Fruit fly (Drosophila melanogaster): ENCODE measurements around the gene KdelR.

The KdelR gene

dm6 chr2L:10426534-10427048 is at the start of gene KdelR, which contains the start of gene SmB:
KdelR (plus strand) TSS chr2L:10426887.
SmB (minus strand) TSS chr2L:10426627.
- no peak for TF ChIP-seq noc (tag; optimal IDR thresholded peaks at IDR 0.05)

DNA sequence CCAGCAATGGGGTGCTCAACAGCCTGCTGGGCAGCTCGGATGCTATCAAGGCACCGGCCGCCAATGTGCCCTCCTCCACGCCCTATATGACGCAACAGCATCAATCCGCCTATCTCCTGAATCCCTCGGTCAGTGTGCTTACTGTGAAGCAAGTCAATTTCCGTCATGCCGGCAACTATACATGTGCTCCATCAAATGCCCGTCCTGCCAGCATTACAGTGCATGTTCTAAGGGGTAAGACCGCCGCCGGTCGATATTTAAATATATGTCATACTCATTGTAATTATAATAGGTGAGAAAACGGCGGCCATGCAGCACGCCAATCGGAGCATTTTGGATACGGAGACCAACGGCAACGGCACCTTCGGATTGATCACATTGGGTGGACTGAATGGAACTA is 48.1 kb upstream of the KdelR start:
- TF ChIP-seq noc (tag; optimal IDR thresholded peaks at IDR 0.05): no peak

DNA sequence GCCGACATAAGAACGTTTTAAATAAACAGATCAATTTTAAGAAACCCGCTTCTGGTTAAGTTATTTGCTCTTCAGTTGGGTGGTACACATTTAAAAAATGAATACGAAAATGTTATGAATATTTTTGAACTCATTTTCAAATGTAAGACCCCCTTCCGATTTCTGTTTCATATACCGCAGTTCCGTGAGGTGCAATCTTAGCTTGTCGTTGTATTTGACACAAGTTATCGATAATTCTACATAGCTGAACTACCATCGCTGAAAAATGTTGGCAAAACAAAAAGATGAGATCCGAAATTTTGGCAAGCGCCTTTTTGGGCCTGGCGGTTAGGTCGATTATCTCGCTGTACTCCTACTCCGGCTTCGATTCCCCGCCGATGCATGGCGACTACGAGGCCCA is 46.8 kb upstream of the KdelR start, which contains the start of gene gny:
Gene gny (plus strand): TSS at position 239 of the 400 bp plus-strand sequence.
- no peak for TF ChIP-seq noc (tag; optimal IDR thresholded peaks at IDR 0.05)

- TF ChIP-seq noc (tag; optimal IDR thresholded peaks at IDR 0.05): peak; percentile 97
Observed at dm6 chr2L:10381890-10382450, 44.7 kb upstream of the KdelR start, which contains the start of gene CG5096. CG5096 (plus strand) TSS chr2L:10382263.

DNA sequence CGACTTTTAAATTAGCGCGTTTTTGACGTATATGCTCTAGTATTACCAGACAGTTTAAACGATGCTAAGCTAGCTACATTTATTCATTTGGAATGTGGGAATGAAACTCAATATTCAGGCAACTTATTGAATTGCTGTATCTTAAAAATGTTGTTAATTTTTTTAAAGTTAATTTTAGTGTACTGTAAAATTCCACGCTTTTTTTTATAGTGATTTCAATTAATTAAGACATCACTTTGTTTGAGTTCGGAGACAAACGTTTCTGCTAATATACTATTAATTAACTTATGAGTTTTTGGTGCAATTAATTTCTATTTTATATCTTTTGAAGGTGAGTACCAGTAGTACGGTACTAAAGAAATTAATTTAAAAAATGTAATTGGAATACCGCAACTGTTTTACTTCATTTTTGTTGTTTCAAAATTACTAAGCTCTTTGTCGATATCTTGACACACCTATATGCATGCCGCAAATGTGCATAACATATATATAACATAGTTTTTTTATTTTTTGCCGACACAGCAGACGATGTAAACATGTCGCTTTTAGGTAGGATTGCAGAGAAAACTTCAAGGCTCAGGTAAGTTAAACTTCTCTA is 40.4 kb upstream of the KdelR start, which contains the start of the genes Cdk1 and mRpS7:
Gene Cdk1 (minus strand): TSS at position 55 of the 598 bp plus-strand sequence.
Gene mRpS7 (plus strand): TSS at position 455 of the 598 bp plus-strand sequence.
- peak; percentile 53 for TF ChIP-seq noc (tag; optimal IDR thresholded peaks at IDR 0.05)

- TF ChIP-seq noc (tag; optimal IDR thresholded peaks at IDR 0.05): no peak
Observed at dm6 chr2L:10386824-10387223, 39.9 kb upstream of the KdelR start.

- TF ChIP-seq noc (tag; optimal IDR thresholded peaks at IDR 0.05): peak; percentile 31
Observed at dm6 chr2L:10387869-10388726, 38.6 kb upstream of the KdelR start, which contains the start of gene da. da (plus strand) TSS chr2L:10388105.

- no peak for TF ChIP-seq noc (tag; optimal IDR thresholded peaks at IDR 0.05)
Observed at dm6 chr2L:10393467-10393866, 33.2 kb upstream of the KdelR start.

dm6 chr2L:10395035-10395434 is 31.7 kb upstream of the KdelR start:
- no peak for TF ChIP-seq noc (tag; optimal IDR thresholded peaks at IDR 0.05)

dm6 chr2L:10395642-10396487 is 30.8 kb upstream of the KdelR start, which contains the start of gene Mdh1:
Mdh1 (minus strand) TSS chr2L:10396332.
- no peak for TF ChIP-seq noc (tag; optimal IDR thresholded peaks at IDR 0.05)

DNA sequence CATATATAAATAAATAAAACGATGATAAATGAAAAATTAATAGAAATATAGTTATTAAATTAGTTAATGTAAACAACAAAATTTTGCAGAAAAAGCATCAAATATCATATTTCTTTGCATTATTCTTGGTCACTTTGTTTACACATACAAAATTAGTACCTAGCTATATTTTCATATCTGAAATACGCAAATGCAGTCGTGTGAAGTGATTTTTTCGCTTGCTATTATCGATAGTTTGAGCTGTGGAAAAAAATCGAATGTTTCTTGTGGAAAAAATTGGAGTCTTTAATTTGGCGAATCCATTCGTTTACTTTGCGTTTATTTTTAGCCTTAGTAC is 30.2 kb upstream of the KdelR start, which contains the start of gene Cnot4:
Gene Cnot4 (plus strand): TSS at position 229 of the 337 bp plus-strand sequence.
- TF ChIP-seq noc (tag; optimal IDR thresholded peaks at IDR 0.05): no peak

DNA sequence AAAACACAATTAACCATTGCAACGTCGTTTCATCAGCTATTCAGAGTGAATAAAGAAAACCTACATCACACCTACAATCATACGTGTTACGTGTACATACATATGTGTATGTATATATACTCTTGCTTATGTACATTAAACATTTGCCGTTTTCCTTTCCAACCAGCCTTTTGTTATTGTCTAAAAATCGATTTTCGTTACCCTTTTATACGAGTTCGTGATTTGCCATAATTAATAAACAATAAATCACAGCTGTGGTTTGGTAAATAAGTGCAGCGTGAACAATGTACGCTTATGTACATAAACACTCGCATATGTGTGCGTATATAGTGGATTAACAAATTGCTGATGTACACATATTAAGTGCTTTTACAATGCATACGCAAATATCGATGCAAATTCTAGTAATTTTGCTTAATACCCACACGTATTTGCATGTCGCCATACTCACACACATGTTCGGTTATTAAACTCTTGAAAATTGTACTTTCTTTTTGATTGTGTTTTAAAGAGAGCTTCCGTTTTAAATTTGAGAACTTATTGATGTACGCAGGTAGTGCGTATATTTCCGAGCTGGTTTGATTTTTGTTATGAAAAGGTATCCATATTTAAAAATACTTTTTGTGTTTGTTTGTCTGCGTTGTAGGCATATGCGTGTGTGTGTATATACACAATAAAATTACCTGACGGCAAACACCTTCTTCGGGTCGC is 29.7 kb upstream of the KdelR start:
- no peak for TF ChIP-seq noc (tag; optimal IDR thresholded peaks at IDR 0.05)

dm6 chr2L:10403803-10404315 is 22.8 kb upstream of the KdelR start:
- no peak for TF ChIP-seq noc (tag; optimal IDR thresholded peaks at IDR 0.05)

DNA sequence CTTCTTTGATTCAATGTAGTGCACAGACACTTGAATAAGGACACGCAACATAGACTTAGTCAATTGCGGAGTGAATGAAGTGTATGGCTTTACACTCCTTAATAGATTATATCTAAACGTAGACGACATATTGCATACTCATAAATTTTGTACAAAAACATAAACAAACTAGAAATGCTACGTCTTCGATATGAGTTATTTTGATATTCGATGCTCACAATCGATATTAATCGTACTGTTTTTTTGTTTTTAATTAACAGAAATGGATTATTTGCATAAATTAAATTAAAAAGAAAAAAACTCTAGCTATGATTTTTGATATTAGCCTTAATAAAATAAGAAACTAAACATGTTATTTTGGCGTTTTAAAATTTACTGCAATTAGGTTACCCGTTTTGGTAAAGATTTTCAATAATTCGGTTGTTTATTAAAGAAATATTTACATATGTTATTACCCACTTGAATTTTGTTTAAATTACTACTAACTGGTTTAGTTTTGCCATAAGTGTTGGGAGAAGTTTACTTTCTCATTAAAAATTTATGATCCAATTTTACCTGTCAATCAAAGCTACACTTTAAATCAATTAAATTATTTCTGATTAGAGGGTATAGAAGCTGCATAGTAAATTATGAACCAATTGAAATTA is 21.6 kb upstream of the KdelR start, which contains the start of the genes CG17768, LSm-4 and Ir31a:
Gene CG17768 (minus strand): TSS at position 196 of the 647 bp plus-strand sequence.
Gene LSm-4 (minus strand): TSS at position 196 of the 647 bp plus-strand sequence.
Gene Ir31a (plus strand): TSS at position 558 of the 647 bp plus-strand sequence.
- TF ChIP-seq noc (tag; optimal IDR thresholded peaks at IDR 0.05): no peak
